Fruit fly (Drosophila melanogaster) whole organism, prepupa: Measurements from ENCODE around the gene Obp28a.

Experiments
- CG10669 ChIP-seq: fragments of 200-800 bp; sonication (Bioruptor generic); optimal IDR thresholded peaks from 3 replicates; lab custom pipeline; 2018; ENCODE audit warnings: missing biosample characterization, mild to moderate bottlenecking, missing genetic modification characterization, moderate library complexity
- CG11294 ChIP-seq: fragments of 200-800 bp; sonication (Bioruptor generic); IDR thresholded peaks from 2 replicates; pipeline ENCODE4 v1.3.6; 2022; ENCODE audit warnings: missing biosample characterization, missing genetic modification characterization
- CG11762 ChIP-seq: fragments of 200-800 bp; sonication (Bioruptor generic); optimal IDR thresholded peaks from 3 replicates; lab custom pipeline; 2016; ENCODE audit warnings: missing biosample characterization, missing genetic modification characterization; ENCODE audit not compliant: insufficient read depth
- CG11902 ChIP-seq: fragments of 200-800 bp; sonication (Bioruptor generic); optimal IDR thresholded peaks from 3 replicates; lab custom pipeline; 2016; ENCODE audit warnings: missing biosample characterization, missing genetic modification characterization
- CG15336 ChIP-seq: fragments of 200-800 bp; sonication (Bioruptor generic); IDR thresholded peaks from 2 replicates; pipeline ENCODE4 v1.3.6; 2022; ENCODE audit warnings: missing biosample characterization, missing genetic modification characterization
- CG1621 ChIP-seq: fragments of 200-800 bp; sonication (Bioruptor generic); optimal IDR thresholded peaks from 3 replicates; lab custom pipeline; 2018; ENCODE audit warnings: missing biosample characterization, mild to moderate bottlenecking, missing genetic modification characterization
- CG16779 ChIP-seq: fragments of 200-800 bp; sonication (Bioruptor generic); optimal IDR thresholded peaks from 3 replicates; lab custom pipeline; 2017; ENCODE audit warnings: missing biosample characterization, mild to moderate bottlenecking, missing genetic modification characterization
- CG3032 ChIP-seq: fragments of 200-800 bp; optimal IDR thresholded peaks from 2 replicates; lab custom pipeline; 2019; ENCODE audit warnings: missing biosample characterization, mild to moderate bottlenecking, missing genetic modification characterization, moderate library complexity
- CG31627 ChIP-seq: fragments of 200-800 bp; sonication (Bioruptor generic); optimal IDR thresholded peaks from 3 replicates; lab custom pipeline; 2016; ENCODE audit warnings: missing biosample characterization, missing genetic modification characterization
- CG32006 ChIP-seq: fragments of 200-800 bp; sonication (Bioruptor generic); optimal IDR thresholded peaks from 3 replicates; lab custom pipeline; 2017; ENCODE audit warnings: missing biosample characterization, mild to moderate bottlenecking, missing genetic modification characterization
- CG34406 ChIP-seq: fragments of 200-800 bp; sonication (Bioruptor generic); optimal IDR thresholded peaks from 3 replicates; lab custom pipeline; 2016; ENCODE audit warnings: missing biosample characterization, missing genetic modification characterization
- CG4318 ChIP-seq: fragments of 200-800 bp; sonication (Bioruptor generic); optimal IDR thresholded peaks from 3 replicates; lab custom pipeline; 2017; ENCODE audit warnings: missing biosample characterization, mild to moderate bottlenecking, missing genetic modification characterization
- CG6163 ChIP-seq: fragments of 200-800 bp; sonication (Bioruptor generic); IDR thresholded peaks from 3 replicates; pipeline ENCODE4 v1.3.6; 2022; ENCODE audit warnings: missing biosample characterization, missing genetic modification characterization
- CG6276 ChIP-seq: fragments of 200-800 bp; sonication (Bioruptor generic); optimal IDR thresholded peaks from 2 replicates; lab custom pipeline; 2017; ENCODE audit warnings: missing biosample characterization, mild to moderate bottlenecking, missing genetic modification characterization
- CG6792 ChIP-seq: fragments of 200-800 bp; sonication (Bioruptor generic); optimal IDR thresholded peaks from 3 replicates; lab custom pipeline; 2016; ENCODE audit warnings: missing biosample characterization, missing genetic modification characterization
- CG6808 ChIP-seq: fragments of 200-800 bp; sonication (Bioruptor generic); optimal IDR thresholded peaks from 3 replicates; lab custom pipeline; 2017; ENCODE audit warnings: missing biosample characterization, missing genetic modification characterization, mild to moderate bottlenecking, moderate library complexity, missing genetic modification reagents
- CG6854 ChIP-seq: fragments of 200-800 bp; sonication (Bioruptor generic); optimal IDR thresholded peaks from 2 replicates; lab custom pipeline; 2017; ENCODE audit warnings: missing biosample characterization, mild to moderate bottlenecking, missing genetic modification characterization
- CG8119 ChIP-seq: fragments of 200-800 bp; sonication (Bioruptor generic); IDR thresholded peaks from 3 replicates; pipeline ENCODE4 v1.3.6; 2022; ENCODE audit warnings: missing biosample characterization, missing genetic modification characterization
- CG8319 ChIP-seq: fragments of 200-800 bp; sonication (Bioruptor generic); optimal IDR thresholded peaks from 3 replicates; lab custom pipeline; 2016; ENCODE audit warnings: missing biosample characterization, missing genetic modification characterization
- CG8632 ChIP-seq: fragments of 200-800 bp; sonication (Bioruptor generic); optimal IDR thresholded peaks from 3 replicates; lab custom pipeline; 2016; ENCODE audit warnings: missing biosample characterization, missing genetic modification characterization
- CG9139 ChIP-seq: fragments of 200-800 bp; sonication (Bioruptor generic); optimal IDR thresholded peaks from 3 replicates; lab custom pipeline; 2017; ENCODE audit warnings: missing biosample characterization, mild to moderate bottlenecking, missing genetic modification characterization
- Eip75B ChIP-seq: fragments of 200-800 bp; sonication (Bioruptor generic); optimal IDR thresholded peaks from 3 replicates; lab custom pipeline; 2016; ENCODE audit warnings: missing biosample characterization, missing genetic modification characterization
- Eip78C ChIP-seq: fragments of 200-800 bp; sonication (Bioruptor generic); peaks from one replicate; lab custom pipeline; 2016; ENCODE audit warnings: missing biosample characterization, missing genetic modification characterization
- Eip93F ChIP-seq: fragments of 200-800 bp; sonication (Bioruptor generic); optimal IDR thresholded peaks from 2 replicates; lab custom pipeline; 2016; ENCODE audit warnings: missing biosample characterization, mild to moderate bottlenecking, missing genetic modification characterization
- Ets21C ChIP-seq: fragments of 200-800 bp; sonication (Bioruptor generic); optimal IDR thresholded peaks from 3 replicates; lab custom pipeline; 2016; ENCODE audit warnings: missing biosample characterization, missing genetic modification characterization
- Gug ChIP-seq: fragments of 200-800 bp; sonication (Bioruptor generic); IDR thresholded peaks from 2 replicates; pipeline ENCODE4 v1.3.6; 2022; ENCODE audit warnings: missing biosample characterization, missing genetic modification characterization
- Hr38 ChIP-seq: sonication (Bioruptor generic); optimal IDR thresholded peaks from 2 replicates; lab custom pipeline; 2016; ENCODE audit warnings: missing biosample characterization, missing genetic modification characterization
- Lpt ChIP-seq: fragments of 200-800 bp; sonication (Bioruptor generic); optimal IDR thresholded peaks from 3 replicates; lab custom pipeline; 2016; ENCODE audit warnings: missing biosample characterization, missing genetic modification characterization
- OdsH ChIP-seq: fragments of 200-800 bp; sonication (Bioruptor generic); optimal IDR thresholded peaks from 3 replicates; lab custom pipeline; 2016; ENCODE audit warnings: missing biosample characterization, missing genetic modification characterization
- Sox102F ChIP-seq: fragments of 200-800 bp; sonication (Bioruptor generic); optimal IDR thresholded peaks from 2 replicates; lab custom pipeline; 2016; ENCODE audit warnings: missing biosample characterization, mild to moderate bottlenecking, missing genetic modification characterization
- Sox14 ChIP-seq: fragments of 200-800 bp; sonication (Bioruptor generic); optimal IDR thresholded peaks from 3 replicates; lab custom pipeline; 2016; ENCODE audit warnings: missing biosample characterization, missing genetic modification characterization
- acj6 ChIP-seq: fragments of 200-800 bp; sonication (Bioruptor generic); optimal IDR thresholded peaks from 3 replicates; lab custom pipeline; 2016; ENCODE audit warnings: missing biosample characterization, missing genetic modification characterization
- cyc ChIP-seq: fragments of 200-800 bp; sonication (Bioruptor generic); optimal IDR thresholded peaks from 3 replicates; lab custom pipeline; 2016; ENCODE audit warnings: missing biosample characterization, missing genetic modification characterization
- dac ChIP-seq: fragments of 200-800 bp; sonication (Bioruptor generic); optimal IDR thresholded peaks from 2 replicates; lab custom pipeline; 2017; ENCODE audit warnings: missing biosample characterization, mild to moderate bottlenecking, missing genetic modification characterization
- dsx ChIP-seq: fragments of 200-800 bp; optimal IDR thresholded peaks from 3 replicates; lab custom pipeline; 2019; ENCODE audit warnings: missing biosample characterization, mild to moderate bottlenecking, missing genetic modification characterization, moderate library complexity; ENCODE audit not compliant: poor library complexity, severe bottlenecking
- eg ChIP-seq: fragments of 200-800 bp; sonication (Bioruptor generic); IDR thresholded peaks from 3 replicates; pipeline ENCODE4 v1.3.6; 2022; ENCODE audit warnings: missing biosample characterization, missing genetic modification characterization
- fd85E ChIP-seq: fragments of 200-800 bp; sonication (Bioruptor generic); optimal IDR thresholded peaks from 3 replicates; lab custom pipeline; 2016; ENCODE audit warnings: missing biosample characterization, missing genetic modification characterization
- fkh ChIP-seq: fragments of 200-800 bp; sonication (Bioruptor generic); optimal IDR thresholded peaks from 3 replicates; lab custom pipeline; 2017; ENCODE audit warnings: missing biosample characterization, mild to moderate bottlenecking, missing genetic modification characterization, moderate library complexity
- lz ChIP-seq: fragments of 200-800 bp; sonication (Bioruptor generic); optimal IDR thresholded peaks from 3 replicates; lab custom pipeline; 2016; ENCODE audit warnings: missing biosample characterization, missing genetic modification characterization
- net ChIP-seq: fragments of 200-800 bp; sonication (Bioruptor generic); optimal IDR thresholded peaks from 3 replicates; lab custom pipeline; 2016; ENCODE audit warnings: missing biosample characterization, missing genetic modification characterization
- pdm3 ChIP-seq: fragments of 200-800 bp; sonication (Bioruptor generic); optimal IDR thresholded peaks from 3 replicates; lab custom pipeline; 2016; ENCODE audit warnings: missing biosample characterization, missing genetic modification characterization
- ss ChIP-seq, 2 experiments: fragments of 200-800 bp; sonication (Bioruptor generic); optimal IDR thresholded peaks; 2 replicates in 1 of 2; 3 replicates in 1 of 2; lab custom pipeline; 2017 to 2018; ENCODE audit warnings: mild to moderate bottlenecking in 2 of 2, missing biosample characterization in 2 of 2, missing genetic modification characterization in 2 of 2, moderate library complexity in 1 of 2
- svp ChIP-seq: fragments of 200-800 bp; sonication (Bioruptor generic); peaks from one replicate; lab custom pipeline; 2016; ENCODE audit warnings: missing biosample characterization, missing genetic modification characterization
- vri ChIP-seq: fragments of 200-800 bp; sonication (Bioruptor generic); optimal IDR thresholded peaks from 3 replicates; lab custom pipeline; 2016; ENCODE audit warnings: missing biosample characterization, mild to moderate bottlenecking, missing genetic modification characterization

The Obp28a gene

DNA sequence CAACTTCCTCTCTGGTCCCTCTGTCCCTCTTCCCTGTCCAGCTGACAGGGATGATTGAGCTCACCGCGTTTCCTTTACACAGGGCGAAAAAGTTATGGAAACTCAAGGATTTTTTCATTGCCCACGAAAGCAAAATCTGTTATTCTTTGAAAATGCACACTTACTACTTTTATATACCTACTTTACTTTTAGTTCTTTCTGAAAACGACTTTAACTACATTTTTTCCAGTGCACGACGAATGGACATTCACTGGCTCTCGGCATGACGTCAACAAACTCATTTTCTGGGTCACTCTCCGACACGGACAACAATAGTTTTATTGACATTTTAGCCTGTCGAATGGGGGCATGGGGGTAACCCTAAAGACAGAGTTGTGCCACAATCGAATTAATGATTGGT is 15.7 kb upstream of the Obp28a start (continued):
- TF ChIP-seq CG11902 (GFP tag; lab: Kevin White, UChicago), result peak; percentile 29
- TF ChIP-seq CG3032 (tag; lab: Kevin White, UChicago), result peak; percentile 42
- TF ChIP-seq Sox102F, result peak; percentile 76
- TF ChIP-seq CG10669 (GFP tag; lab: Kevin White, UChicago), result peak; percentile 66
- peak; percentile 27 for TF ChIP-seq CG4318 (GFP tag; lab: Kevin White, UChicago)
- TF ChIP-seq Eip78C (GFP tag; lab: Kevin White, UChicago), result peak; percentile 90
- peak; percentile 62 for TF ChIP-seq Sox14 (GFP tag; lab: Kevin White, UChicago)
- no peak for TF ChIP-seq Eip93F (GFP tag; lab: Kevin White, UChicago)
- peak; percentile 55 for TF ChIP-seq CG6276
- peak; percentile 60 for TF ChIP-seq CG15336 (GFP tag; lab: Robert Waterston, UW)
- TF ChIP-seq pdm3, result peak; percentile 73
- TF ChIP-seq CG6163, result peak; percentile 81
- peak; percentile 33; the same call in 1 of the 2 replicates for TF ChIP-seq CG11294
- TF ChIP-seq cyc (GFP tag; lab: Kevin White, UChicago), result peak; percentile 46
- TF ChIP-seq svp (GFP tag; lab: Kevin White, UChicago), result peak; percentile 72
- peak; percentile 17 for TF ChIP-seq Lpt (GFP tag; lab: Kevin White, UChicago)
- no peak for TF ChIP-seq dsx
- TF ChIP-seq CG6808 (GFP tag; lab: Kevin White, UChicago), result peak; percentile 49
- peak; percentile 16 for TF ChIP-seq CG6854 (GFP tag; lab: Kevin White, UChicago)
- no peak for TF ChIP-seq CG16779
- peak; percentile 72 for TF ChIP-seq net (GFP tag; lab: Kevin White, UChicago)
- peak; percentile 75 for TF ChIP-seq CG8319 (GFP tag; lab: Kevin White, UChicago)
- TF ChIP-seq CG9139, result no peak
- TF ChIP-seq OdsH, result peak; percentile 69
- TF ChIP-seq Hr38 (GFP tag; lab: Kevin White, UChicago), result no peak
- peak; percentile 65; the same call in 2 of the 3 replicates for TF ChIP-seq CG8119 (GFP tag; lab: Robert Waterston, UW)
- peak; percentile 58 for TF ChIP-seq acj6 (GFP tag; lab: Kevin White, UChicago)
- peak; percentile 40 for TF ChIP-seq CG8632 (GFP tag; lab: Kevin White, UChicago)

- TF ChIP-seq vri (no peak), CG16779 (no peak), CG4318 (GFP tag; lab: Kevin White, UChicago) (no peak), Lpt (GFP tag; lab: Kevin White, UChicago) (no peak), CG15336 (GFP tag; lab: Robert Waterston, UW) (0 out of 2 replicates have a peak, but pooled peaks have one; percentile 10), Eip93F (GFP tag; lab: Kevin White, UChicago) (no peak), eg (GFP tag; lab: Robert Waterston, UW) (no peak), fd85E (GFP tag; lab: Kevin White, UChicago) (no peak), Eip78C (GFP tag; lab: Kevin White, UChicago) (no peak), dsx (no peak), Eip75B (no peak), ss (GFP tag; optimal IDR thresholded peaks at IDR 0.05; lab: Kevin White, UChicago) (no peak), Gug (GFP tag; lab: Robert Waterston, UW) (no peak), CG3032 (tag; lab: Kevin White, UChicago) (no peak), fkh (GFP tag; lab: Kevin White, UChicago) (peak; percentile 29), dac (GFP tag; lab: Kevin White, UChicago) (no peak), Sox14 (GFP tag; lab: Kevin White, UChicago) (no peak), Ets21C (GFP tag; lab: Kevin White, UChicago) (no peak), lz (GFP tag; lab: Kevin White, UChicago) (no peak), CG6163 (0 out of 3 replicates have a peak, but pooled peaks have one; percentile 19), acj6 (GFP tag; lab: Kevin White, UChicago) (no peak), CG11902 (GFP tag; lab: Kevin White, UChicago) (no peak), Sox102F (no peak)
- TF ChIP-seq, all 60 proteins: peak for 3
These were observed 11.7 kb upstream of the Obp28a start for dm6 chr2L:7508867-7509266.

- TF ChIP-seq CG31627 (no peak), CG6792 (no peak), CG11762 (GFP tag; lab: Kevin White, UChicago) (no peak), ss (GFP tag; optimal IDR thresholded peaks at IDR 0.05; lab: Kevin White, UChicago) (peak in 1 of 2 experiments; percentile 72), pdm3 (no peak), Eip78C (GFP tag; lab: Kevin White, UChicago) (peak; percentile 23), Sox14 (GFP tag; lab: Kevin White, UChicago) (no peak), eg (GFP tag; lab: Robert Waterston, UW) (no peak), CG32006 (no peak), CG34406 (GFP tag; lab: Kevin White, UChicago) (no peak), lz (GFP tag; lab: Kevin White, UChicago) (no peak), Lpt (GFP tag; lab: Kevin White, UChicago) (no peak), CG1621 (tag; lab: Kevin White, UChicago) (no peak)
These were observed 11.3 kb upstream of the Obp28a start for dm6 chr2L:7508463-7508862.
